Worm (Caenorhabditis elegans): ENCODE data around the gene D2096.6.
"Not testable (repeated sequence)": the region's sequence is repeated elsewhere in the genome, so short reads cannot be mapped to it uniquely, and the experiment has no call there.

The D2096.6 gene

ce11 chrIV:8369135-8369534, at the start of gene D2096.6:
Gene D2096.6, minus strand, starts transcription at chrIV:8369235.
- TF ChIP-seq unc-62 (GFP tag; optimal IDR thresholded peaks at IDR 0.05), result no peak

DNA sequence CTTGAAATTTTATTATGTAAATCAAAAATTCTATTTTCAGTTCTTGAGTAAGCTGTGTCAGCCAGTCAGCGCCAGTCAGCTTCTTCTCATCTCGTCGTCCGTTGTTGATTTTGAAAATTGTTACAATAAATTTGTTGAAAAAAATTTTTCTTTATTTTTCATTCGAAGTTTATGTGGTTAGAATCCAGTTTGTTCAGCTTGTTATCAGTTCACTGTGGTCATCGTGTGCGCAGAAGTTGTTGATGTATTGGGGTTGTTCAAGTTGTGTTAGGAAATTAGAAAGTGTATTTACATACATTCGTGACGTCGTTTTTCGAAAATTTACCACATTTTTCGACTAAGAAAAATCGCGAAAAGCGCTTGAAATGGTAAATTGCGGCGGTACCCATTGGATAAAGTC, 28.8 kb upstream of the D2096.6 start:
- TF ChIP-seq unc-62 (GFP tag; optimal IDR thresholded peaks at IDR 0.05), result no peak

DNA sequence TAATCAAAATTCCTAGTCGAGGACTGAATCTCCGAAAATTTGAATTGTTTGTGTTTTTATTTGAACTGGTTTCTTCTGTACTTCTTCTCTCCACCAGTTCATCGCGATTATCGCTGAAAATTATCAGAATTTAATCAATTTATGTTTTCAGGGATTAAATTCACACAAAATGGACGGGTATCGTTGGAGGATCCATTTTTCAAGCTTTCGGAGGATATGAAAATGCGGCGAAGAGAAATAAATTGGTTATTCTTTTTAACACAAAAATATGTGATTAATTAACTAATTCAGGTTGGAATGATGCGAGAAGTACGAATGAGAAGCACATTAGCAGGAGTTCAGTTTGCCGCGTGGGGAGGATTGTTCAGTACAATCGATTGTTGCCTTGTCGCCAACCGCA, 27.3 kb upstream of the D2096.6 start, which contains the start of gene timm-17B.2:
timm-17B.2 (plus strand) TSS at position 301 of the 400 bp plus-strand sequence.
- TF ChIP-seq unc-62 (GFP tag; optimal IDR thresholded peaks at IDR 0.05), result no peak

ce11 chrIV:8394105-8394504, 25.1 kb upstream of the D2096.6 start, which contains the start of gene D2096.11:
Gene D2096.11, minus strand, starts transcription at chrIV:8394205.
- no peak for TF ChIP-seq unc-62 (GFP tag; optimal IDR thresholded peaks at IDR 0.05)

- not testable (repeated sequence) for TF ChIP-seq unc-62 (GFP tag; optimal IDR thresholded peaks at IDR 0.05)
Observed at ce11 chrIV:8389139-8389538, 20.1 kb upstream of the D2096.6 start, which contains the start of gene D2096.10. Gene D2096.10, minus strand, starts transcription at chrIV:8389239.

ce11 chrIV:8385662-8386061, 16.6 kb upstream of the D2096.6 start:
- TF ChIP-seq unc-62 (GFP tag; optimal IDR thresholded peaks at IDR 0.05), result no peak

DNA sequence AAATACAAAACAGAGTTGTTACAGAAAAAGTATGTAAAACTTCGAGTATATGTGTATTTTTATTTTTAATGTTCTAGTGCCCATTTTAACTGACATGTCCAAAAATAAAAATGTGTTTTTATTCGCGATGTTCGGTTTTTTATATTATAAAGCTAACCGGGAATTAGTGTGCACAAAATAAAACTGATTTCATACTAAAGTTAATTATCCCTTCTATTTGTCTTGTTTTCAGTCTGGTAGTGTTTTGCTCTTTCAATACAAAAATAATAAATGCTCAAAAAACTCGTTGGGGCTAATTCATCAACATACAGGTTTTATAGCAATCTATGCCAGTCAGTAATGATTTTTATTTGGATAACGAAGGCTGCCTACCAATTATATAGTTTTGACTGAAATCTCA, 15.7 kb upstream of the D2096.6 start:
- no peak for TF ChIP-seq unc-62 (GFP tag; optimal IDR thresholded peaks at IDR 0.05)

DNA sequence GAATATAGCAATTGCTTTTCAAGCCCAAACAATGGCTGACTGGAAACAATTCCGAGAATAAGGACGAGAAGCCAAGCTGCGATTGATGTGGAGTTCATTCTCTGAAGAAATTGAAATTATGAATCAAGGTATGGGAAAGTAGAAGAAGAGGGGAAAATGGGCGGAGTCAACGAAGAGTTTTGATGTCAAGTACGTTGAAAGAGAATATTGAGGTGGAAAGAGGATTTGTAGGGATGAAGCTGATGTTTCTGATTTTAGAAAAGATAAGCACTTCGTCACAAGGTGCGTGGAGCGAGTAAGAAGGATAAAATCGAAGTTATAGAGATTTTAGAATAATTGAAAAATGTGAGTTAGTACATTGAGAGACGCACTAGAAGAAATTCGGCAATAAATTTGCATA, 13.7 kb upstream of the D2096.6 start, which contains the start of gene D2096.9:
D2096.9 (minus strand) TSS at position 101 of the 400 bp plus-strand sequence.
- TF ChIP-seq unc-62 (GFP tag; optimal IDR thresholded peaks at IDR 0.05), result no peak

ce11 chrIV:8380266-8380850, 11.3 kb upstream of the D2096.6 start:
- no peak for TF ChIP-seq unc-62 (GFP tag; optimal IDR thresholded peaks at IDR 0.05)

DNA sequence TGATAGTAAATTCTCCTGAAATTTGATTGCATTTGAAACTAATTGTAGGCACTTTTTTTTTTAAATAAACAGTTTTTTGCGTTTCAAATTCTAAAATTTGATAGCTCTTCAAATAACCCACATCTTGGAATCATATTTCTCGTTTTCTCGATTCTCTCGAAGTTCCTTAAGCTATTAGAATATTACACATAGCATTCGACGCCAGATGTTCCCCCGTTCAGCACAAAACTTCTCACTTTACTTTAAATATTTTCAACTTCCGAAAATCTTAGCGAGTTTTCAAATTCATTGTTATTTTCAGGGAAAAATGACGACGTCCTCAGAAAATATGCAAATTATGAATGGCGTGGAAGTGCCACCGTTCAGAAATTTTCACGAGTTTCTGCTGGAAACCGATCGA, 10.6 kb upstream of the D2096.6 start, which contains the start of gene praf-3:
praf-3 (plus strand) TSS at position 301 of the 400 bp plus-strand sequence.
- TF ChIP-seq unc-62 (GFP tag; optimal IDR thresholded peaks at IDR 0.05), result no peak

DNA sequence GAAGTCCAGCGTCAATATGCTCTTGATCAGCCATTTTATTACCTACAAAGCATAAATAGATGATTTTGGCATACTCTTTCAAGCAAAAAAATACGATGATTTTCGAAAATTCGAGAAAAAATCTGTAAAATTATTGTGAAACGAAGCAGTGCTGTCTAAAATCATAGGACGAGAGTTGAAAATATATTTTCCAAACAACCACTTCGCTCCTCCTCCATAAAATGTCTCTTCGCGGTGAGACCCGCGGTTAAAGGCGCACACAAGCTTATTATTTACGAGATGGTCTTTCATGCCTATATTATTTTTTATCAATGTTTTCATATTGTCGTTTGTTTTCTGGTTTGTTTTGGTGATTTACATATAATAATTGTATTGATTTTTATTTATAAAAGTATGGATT, 10.2 kb upstream of the D2096.6 start, which contains the start of gene nap-1:
nap-1 (minus strand) TSS at position 42 of the 400 bp plus-strand sequence.
- TF ChIP-seq unc-62 (GFP tag; optimal IDR thresholded peaks at IDR 0.05), result no peak

- TF ChIP-seq unc-62 (GFP tag; optimal IDR thresholded peaks at IDR 0.05), result no peak
Observed at ce11 chrIV:8378280-8378679, 9.2 kb upstream of the D2096.6 start.

- TF ChIP-seq unc-62 (GFP tag; optimal IDR thresholded peaks at IDR 0.05), result no peak
Observed at ce11 chrIV:8377501-8377900, 8.5 kb upstream of the D2096.6 start, which contains the start of gene D2096.7. Gene D2096.7, minus strand, starts transcription at chrIV:8377630.

ce11 chrIV:8376923-8377322, 7.9 kb upstream of the D2096.6 start:
- no peak for TF ChIP-seq unc-62 (GFP tag; optimal IDR thresholded peaks at IDR 0.05)

- TF ChIP-seq unc-62 (GFP tag; optimal IDR thresholded peaks at IDR 0.05), result no peak
Observed at ce11 chrIV:8375381-8375780, 6.3 kb upstream of the D2096.6 start.

ce11 chrIV:8367887-8368286, 1.1 kb downstream of the D2096.6 start:
- TF ChIP-seq unc-62 (GFP tag; optimal IDR thresholded peaks at IDR 0.05), result no peak

ce11 chrIV:8366295-8366694, 2.7 kb downstream of the D2096.6 start, which contains the start of gene aagr-1:
Gene aagr-1, plus strand, starts transcription at chrIV:8366521.
- TF ChIP-seq unc-62 (GFP tag; optimal IDR thresholded peaks at IDR 0.05), result no peak

Measured in whole organism, dauer.